Fruit fly (Drosophila melanogaster): ENCODE measurements around the gene Acbp5.
A peak's percentile ranks its signal among the peaks of the same experiment; 100 is the strongest.

Acbp5 gene

dm6 chr3L:8774974-8775731 lies 13.2 kb downstream of the Acbp5 start (continued):
- TF ChIP-seq fd59A (GFP tag; optimal IDR thresholded peaks at IDR 0.05) (no peak), pdm3 (GFP tag; optimal IDR thresholded peaks at IDR 0.05) (no peak), Smox (GFP tag; optimal IDR thresholded peaks at IDR 0.05) (no peak), lz (GFP tag; optimal IDR thresholded peaks at IDR 0.05) (no peak), CG32006 (GFP tag; optimal IDR thresholded peaks at IDR 0.05) (no peak), spab (GFP tag; optimal IDR thresholded peaks at IDR 0.05) (no peak), fkh (GFP tag; optimal IDR thresholded peaks at IDR 0.05) (no peak), CG6808 (GFP tag; optimal IDR thresholded peaks at IDR 0.05) (peak; percentile 60), acj6 (GFP tag; optimal IDR thresholded peaks at IDR 0.05) (no peak), salr (GFP tag; optimal IDR thresholded peaks at IDR 0.05) (no peak), CG1621 (tag; optimal IDR thresholded peaks at IDR 0.05) (peak; percentile 37), CG34406 (GFP tag; optimal IDR thresholded peaks at IDR 0.05) (no peak), topi (GFP tag; optimal IDR thresholded peaks at IDR 0.05) (no peak), CG10631 (GFP tag; optimal IDR thresholded peaks at IDR 0.05) (no peak), CG8119 (GFP tag; IDR thresholded peaks at IDR 0.05) (no peak), Hr38 (GFP tag; optimal IDR thresholded peaks at IDR 0.05) (no peak), Gug (GFP tag; IDR thresholded peaks at IDR 0.05) (no peak), Eip93F (GFP tag; optimal IDR thresholded peaks at IDR 0.05) (no peak), CG15336 (GFP tag; IDR thresholded peaks at IDR 0.05) (no peak)

dm6 chr3L:8773713-8774112 lies 14.6 kb downstream of the Acbp5 start:
- TF ChIP-seq vri (GFP tag; optimal IDR thresholded peaks at IDR 0.05) (peak; percentile 51), CG6163 (GFP tag; IDR thresholded peaks at IDR 0.05) (no peak)

dm6 chr3L:8772998-8773684 lies 15.2 kb downstream of the Acbp5 start:
- TF ChIP-seq CG8319 (GFP tag; optimal IDR thresholded peaks at IDR 0.05) (peak; percentile 13), CG6808 (GFP tag; optimal IDR thresholded peaks at IDR 0.05) (peak; percentile 49), esn (GFP tag; optimal IDR thresholded peaks at IDR 0.05) (peak; percentile 56), Sox14 (GFP tag; optimal IDR thresholded peaks at IDR 0.05) (peak; percentile 31), CG6276 (GFP tag; optimal IDR thresholded peaks at IDR 0.05) (peak; percentile 63), Eip93F (GFP tag; optimal IDR thresholded peaks at IDR 0.05) (no peak), CG16779 (tag; optimal IDR thresholded peaks at IDR 0.05) (no peak), OdsH (GFP tag; optimal IDR thresholded peaks at IDR 0.05) (peak; percentile 78), fkh (GFP tag; optimal IDR thresholded peaks at IDR 0.05) (no peak), svp (GFP tag) (no peak), ss (GFP tag; optimal IDR thresholded peaks at IDR 0.05) (peak; percentile 47 to 63), Eip75B (GFP tag; optimal IDR thresholded peaks at IDR 0.05) (peak; percentile 32), Blimp-1 (GFP tag; optimal IDR thresholded peaks at IDR 0.05) (no peak), net (GFP tag; optimal IDR thresholded peaks at IDR 0.05) (peak; percentile 70), CG11762 (GFP tag; optimal IDR thresholded peaks at IDR 0.05; ENCODE audit: insufficient read depth) (peak; percentile 47), Smox (GFP tag; optimal IDR thresholded peaks at IDR 0.05) (peak; percentile 1), CG6163 (GFP tag; IDR thresholded peaks at IDR 0.05) (peak; percentile 74), CG3032 (tag; optimal IDR thresholded peaks at IDR 0.05) (peak; percentile 58), CG11902 (GFP tag; optimal IDR thresholded peaks at IDR 0.05) (peak; percentile 9), CG9139 (GFP tag; optimal IDR thresholded peaks at IDR 0.05) (peak; percentile 1), Hr39 (GFP tag; optimal IDR thresholded peaks at IDR 0.05) (peak; percentile 39), CG7368 (GFP tag; optimal IDR thresholded peaks at IDR 0.05) (peak; percentile 7), fd85E (GFP tag; optimal IDR thresholded peaks at IDR 0.05) (no peak), Sox102F (GFP tag; optimal IDR thresholded peaks at IDR 0.05) (peak; percentile 28), cyc (GFP tag; optimal IDR thresholded peaks at IDR 0.05) (no peak), eg (GFP tag; IDR thresholded peaks at IDR 0.05) (peak; percentile 83), Ets21C (GFP tag; optimal IDR thresholded peaks at IDR 0.05) (no peak), CG31627 (GFP tag; optimal IDR thresholded peaks at IDR 0.05) (peak; percentile 26), CG32006 (GFP tag; optimal IDR thresholded peaks at IDR 0.05) (peak; percentile 76), Met (GFP tag; optimal IDR thresholded peaks at IDR 0.05) (peak; percentile 37), Ets96B (tag; optimal IDR thresholded peaks at IDR 0.05) (peak; percentile 64)

Data from whole organism, prepupa.